Worm (Caenorhabditis elegans) whole organism, mixed stage, embryonic: ENCODE results near the gene bcs-1.

ENCODE experiments used
- M03D4.4 ChIP-seq: sonication (generic microtip); optimal IDR thresholded peaks from 2 replicates; lab custom pipeline; 2017; ENCODE audit warnings: mild to moderate bottlenecking, missing genetic modification characterization, missing compliant biosample characterization
- bed-3 ChIP-seq: fragments of 200-800 bp; sonication (Bioruptor generic); optimal IDR thresholded peaks from 3 replicates; lab custom pipeline; 2018; ENCODE audit warnings: mild to moderate bottlenecking, missing genetic modification characterization, moderate library complexity, missing compliant biosample characterization
- blmp-1 ChIP-seq: fragments of 150-350 bp; optimal IDR thresholded peaks from 2 replicates; lab custom pipeline; 2014; ENCODE audit warnings: missing biosample characterization, missing genetic modification characterization
- ceh-39 ChIP-seq: fragments of 150-350 bp; optimal IDR thresholded peaks from 2 replicates; lab custom pipeline; 2014; ENCODE audit warnings: missing biosample characterization, missing genetic modification characterization
- ceh-43 ChIP-seq: fragments of 200-800 bp; sonication (Bioruptor generic); optimal IDR thresholded peaks from 2 replicates; lab custom pipeline; 2018; ENCODE audit warnings: mild to moderate bottlenecking, missing genetic modification characterization, moderate library complexity, missing compliant biosample characterization
- ces-1 ChIP-seq: fragments of 150-350 bp; optimal IDR thresholded peaks from 2 replicates; lab custom pipeline; 2014; ENCODE audit warnings: missing biosample characterization, missing genetic modification reagents, missing genetic modification characterization
- cnd-1 ChIP-seq: fragments of 200-800 bp; sonication (Bioruptor generic); optimal IDR thresholded peaks from 2 replicates; lab custom pipeline; 2018; ENCODE audit warnings: mild to moderate bottlenecking, missing genetic modification characterization, missing compliant biosample characterization
- drap-1 ChIP-seq: fragments of 200-800 bp; sonication (Bioruptor generic); optimal IDR thresholded peaks from 3 replicates; lab custom pipeline; 2018; ENCODE audit warnings: mild to moderate bottlenecking, missing genetic modification characterization, missing compliant biosample characterization
- elt-1 ChIP-seq: sonication (generic microtip); optimal IDR thresholded peaks from 2 replicates; lab custom pipeline; 2017; ENCODE audit warnings: missing genetic modification characterization, mild to moderate bottlenecking, missing compliant biosample characterization, antibody characterized with exemption, moderate library complexity, borderline replicate concordance; ENCODE audit not compliant: insufficient read depth
- elt-3 ChIP-seq: fragments of 150-350 bp; optimal IDR thresholded peaks from 2 replicates; lab custom pipeline; 2014; ENCODE audit warnings: missing biosample characterization, missing genetic modification characterization
- flh-1 ChIP-seq: fragments of 200-800 bp; sonication (Bioruptor generic); optimal IDR thresholded peaks from 2 replicates; lab custom pipeline; 2018; ENCODE audit warnings: mild to moderate bottlenecking, missing genetic modification characterization, moderate library complexity, missing compliant biosample characterization
- ham-2 ChIP-seq: fragments of 200-800 bp; sonication (Bioruptor generic); optimal IDR thresholded peaks from 2 replicates; lab custom pipeline; 2018; ENCODE audit warnings: mild to moderate bottlenecking, missing genetic modification characterization, missing compliant biosample characterization
- hlh-1 ChIP-seq: fragments of 150-350 bp; optimal IDR thresholded peaks from 2 replicates; lab custom pipeline; 2014; ENCODE audit warnings: missing biosample characterization, missing genetic modification reagents, missing genetic modification characterization
- lin-13 ChIP-seq: fragments of 150-350 bp; optimal IDR thresholded peaks from 2 replicates; lab custom pipeline; 2014; ENCODE audit warnings: missing biosample characterization, missing genetic modification characterization
- lin-32 ChIP-seq: fragments of 200-800 bp; sonication (Bioruptor generic); optimal IDR thresholded peaks from 2 replicates; lab custom pipeline; 2018; ENCODE audit warnings: mild to moderate bottlenecking, missing genetic modification characterization, missing compliant biosample characterization
- lsy-2 ChIP-seq: fragments of 150-350 bp; optimal IDR thresholded peaks from 2 replicates; lab custom pipeline; 2014; ENCODE audit warnings: missing biosample characterization, missing genetic modification characterization
- mab-5 ChIP-seq: fragments of 150-350 bp; optimal IDR thresholded peaks from 2 replicates; lab custom pipeline; 2014; ENCODE audit warnings: missing biosample characterization, missing genetic modification characterization
- mep-1 ChIP-seq: fragments of 150-350 bp; optimal IDR thresholded peaks from 2 replicates; lab custom pipeline; 2017; ENCODE audit warnings: missing biosample characterization, missing genetic modification reagents, missing genetic modification characterization, inconsistent platforms
- mls-2 ChIP-seq: sonication (generic microtip); optimal IDR thresholded peaks from 2 replicates; lab custom pipeline; 2016; ENCODE audit warnings: mild to moderate bottlenecking, missing genetic modification characterization, moderate library complexity, missing compliant biosample characterization
- nhr-12 ChIP-seq: fragments of 150-350 bp; optimal IDR thresholded peaks from 2 replicates; lab custom pipeline; 2014; ENCODE audit warnings: missing biosample characterization, missing genetic modification characterization
- nhr-2 ChIP-seq: fragments of 150-350 bp; optimal IDR thresholded peaks from 2 replicates; lab custom pipeline; 2014; ENCODE audit warnings: missing biosample characterization, missing genetic modification characterization
- nhr-237 ChIP-seq: fragments of 150-350 bp; optimal IDR thresholded peaks from 2 replicates; lab custom pipeline; 2014; ENCODE audit warnings: missing biosample characterization, missing genetic modification characterization
- nhr-28 ChIP-seq: fragments of 150-350 bp; optimal IDR thresholded peaks from 2 replicates; lab custom pipeline; 2014; ENCODE audit warnings: missing biosample characterization, missing genetic modification characterization
- nhr-76 ChIP-seq: sonication (generic microtip); optimal IDR thresholded peaks from 2 replicates; lab custom pipeline; 2017; ENCODE audit warnings: missing biosample characterization, missing genetic modification characterization
- pha-4 ChIP-seq: fragments of 150-350 bp; optimal IDR thresholded peaks from 2 replicates; lab custom pipeline; 2018; ENCODE audit warnings: missing biosample characterization, missing genetic modification reagents, missing genetic modification characterization
- sem-2 ChIP-seq: fragments of 200-800 bp; sonication (Bioruptor generic); optimal IDR thresholded peaks from 2 replicates; lab custom pipeline; 2018; ENCODE audit warnings: mild to moderate bottlenecking, missing genetic modification characterization, missing compliant biosample characterization
- snpc-4 ChIP-seq: fragments of 150-350 bp; optimal IDR thresholded peaks from 2 replicates; lab custom pipeline; 2014; ENCODE audit warnings: missing biosample characterization, missing genetic modification characterization
- sptf-1 ChIP-seq: sonication (generic microtip); optimal IDR thresholded peaks from 2 replicates; lab custom pipeline; 2017; ENCODE audit warnings: mild to moderate bottlenecking, missing genetic modification characterization, moderate library complexity, missing compliant biosample characterization
- unc-39 ChIP-seq: fragments of 150-350 bp; optimal IDR thresholded peaks from 2 replicates; lab custom pipeline; 2014; ENCODE audit warnings: missing biosample characterization, missing genetic modification characterization
- unc-62 ChIP-seq: fragments of 150-350 bp; optimal IDR thresholded peaks from 2 replicates; lab custom pipeline; 2014; ENCODE audit warnings: missing biosample characterization, missing genetic modification reagents, missing genetic modification characterization
- zip-8 ChIP-seq: fragments of 150-350 bp; optimal IDR thresholded peaks from 2 replicates; lab custom pipeline; 2014; ENCODE audit warnings: missing biosample characterization, missing genetic modification characterization
- ztf-11 ChIP-seq: fragments of 150-350 bp; optimal IDR thresholded peaks from 2 replicates; lab custom pipeline; 2014; ENCODE audit warnings: missing biosample characterization, missing genetic modification characterization

bcs-1 gene

DNA sequence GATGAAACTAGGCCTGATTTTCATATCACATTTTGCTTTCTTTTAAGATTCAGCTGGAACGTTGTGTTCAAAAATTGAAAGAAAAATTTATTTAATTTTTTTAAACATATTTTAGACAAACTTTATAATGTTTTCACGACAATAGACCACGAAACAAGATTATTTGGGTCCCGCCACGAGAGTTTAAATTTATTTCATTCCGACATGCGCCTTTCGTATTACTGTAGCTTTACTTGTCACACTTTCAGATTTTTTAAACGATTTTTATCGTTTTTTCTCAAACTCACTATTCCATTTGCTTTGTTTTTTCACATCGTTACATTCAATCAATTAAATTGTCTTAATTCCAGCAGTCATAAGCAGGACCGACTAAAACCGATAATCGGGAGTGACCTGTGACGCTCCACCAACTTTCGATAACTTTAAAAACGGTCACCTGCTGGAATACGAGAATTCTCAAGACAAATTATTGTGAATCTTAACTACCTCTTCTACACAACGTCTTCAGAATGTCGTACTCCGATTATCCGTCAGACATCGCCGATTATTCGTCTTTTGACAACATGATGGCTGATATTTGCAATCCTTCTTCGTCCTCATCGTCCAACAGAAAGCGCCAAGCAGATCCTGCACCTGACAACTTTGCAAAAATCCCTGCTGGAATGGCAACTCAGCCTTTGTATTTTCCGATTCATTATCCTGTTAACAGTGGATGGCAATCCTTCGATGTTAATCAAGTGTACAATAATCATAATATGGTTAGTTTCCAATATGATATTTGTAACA lies 23.1 kb downstream of the bcs-1 start, which contains the start of gene aptf-3:
Gene aptf-3 (plus strand): TSS at position 351 of the 786 bp plus-strand sequence.
- TF ChIP-seq mab-5 (no peak), hlh-1 (tag; lab: Kevin White, UChicago) (no peak), lin-32 (GFP tag; lab: Kevin White, UChicago) (no peak), flh-1 (GFP tag; lab: Kevin White, UChicago) (no peak), cnd-1 (no peak), lin-13 (tag; lab: Kevin White, UChicago) (no peak), nhr-2 (tag; lab: Kevin White, UChicago) (no peak), elt-3 (tag; lab: Kevin White, UChicago) (no peak), nhr-12 (no peak)

DNA sequence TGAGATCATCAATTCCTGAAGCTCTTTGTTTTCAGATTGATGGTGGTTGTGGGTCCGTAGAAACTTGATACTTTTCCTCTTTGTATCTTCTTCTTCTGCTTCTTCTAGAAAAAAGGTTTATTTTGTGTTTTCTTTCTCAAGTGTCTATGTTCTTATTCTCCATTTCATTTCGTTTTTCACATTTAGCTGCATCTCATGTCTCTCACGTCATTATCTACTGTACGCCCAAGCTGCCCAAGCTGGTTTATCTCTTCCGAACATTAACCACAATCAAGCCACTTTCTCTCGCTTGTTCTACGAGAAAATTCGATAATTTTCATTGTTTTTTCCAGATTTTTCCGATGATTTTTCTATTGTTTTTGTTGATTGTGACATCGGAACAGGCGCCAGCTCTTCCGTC lies 28.3 kb downstream of the bcs-1 start, which contains the start of gene F28C6.5:
Gene F28C6.5 (plus strand): TSS at position 301 of the 400 bp plus-strand sequence.
- TF ChIP-seq nhr-76 (tag; lab: Kevin White, UChicago) (no peak), lin-32 (GFP tag; lab: Kevin White, UChicago) (no peak), sem-2 (GFP tag; lab: Kevin White, UChicago) (no peak), lin-13 (tag; lab: Kevin White, UChicago) (no peak), mls-2 (tag; lab: Kevin White, UChicago) (no peak), M03D4.4 (no peak), bed-3 (no peak), unc-62 (GFP tag; lab: Kevin White, UChicago) (no peak), flh-1 (GFP tag; lab: Kevin White, UChicago) (no peak), hlh-1 (tag; lab: Kevin White, UChicago) (no peak), zip-8 (tag; lab: Kevin White, UChicago) (no peak), drap-1 (GFP tag; lab: Kevin White, UChicago) (no peak), mab-5 (no peak), mep-1 (tag; lab: Kevin White, UChicago) (no peak), snpc-4 (tag; lab: Kevin White, UChicago) (no peak), pha-4 (tag; lab: Kevin White, UChicago) (no peak), nhr-12 (no peak), ceh-43 (GFP tag; lab: Kevin White, UChicago) (no peak)

DNA sequence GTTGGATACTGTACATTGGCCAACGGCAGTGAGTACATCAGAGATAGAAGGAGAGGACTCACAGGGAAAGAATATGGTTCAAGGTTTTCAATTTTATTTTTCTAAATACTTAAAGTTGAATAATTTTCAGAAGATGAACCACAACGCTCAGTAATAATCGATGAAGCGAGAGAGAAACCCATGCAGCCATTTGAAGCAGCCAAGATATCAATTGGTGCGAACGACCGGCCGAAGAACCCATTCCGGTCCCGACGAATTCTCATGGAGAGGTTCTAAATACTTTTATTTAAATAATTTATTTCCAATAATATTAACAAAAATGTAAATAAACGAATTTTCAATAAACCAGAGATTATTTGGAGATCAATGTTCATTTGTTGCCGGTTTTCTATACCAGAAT lies 29.3 kb downstream of the bcs-1 start, which contains the start of gene pigg-1:
Gene pigg-1 (minus strand): TSS at position 101 of the 400 bp plus-strand sequence.
- TF ChIP-seq zip-8 (tag; lab: Kevin White, UChicago): no peak
- TF ChIP-seq hlh-1 (tag; lab: Kevin White, UChicago): no peak
- TF ChIP-seq elt-1 (tag; lab: Kevin White, UChicago): no peak
- no peak for TF ChIP-seq nhr-237
- no peak for TF ChIP-seq lin-32 (GFP tag; lab: Kevin White, UChicago)
- TF ChIP-seq flh-1 (GFP tag; lab: Kevin White, UChicago): no peak
- no peak for TF ChIP-seq nhr-12
- TF ChIP-seq ceh-43 (GFP tag; lab: Kevin White, UChicago): no peak
- TF ChIP-seq nhr-2 (tag; lab: Kevin White, UChicago): no peak
- no peak for TF ChIP-seq unc-62 (GFP tag; lab: Kevin White, UChicago)
- TF ChIP-seq blmp-1 (tag; lab: Kevin White, UChicago): no peak
- no peak for TF ChIP-seq nhr-28 (tag; lab: Kevin White, UChicago)
- TF ChIP-seq ces-1: no peak
- TF ChIP-seq snpc-4 (tag; lab: Kevin White, UChicago): no peak
- no peak for TF ChIP-seq mab-5
- TF ChIP-seq lin-13 (tag; lab: Kevin White, UChicago): no peak
- TF ChIP-seq lsy-2: no peak
- TF ChIP-seq sptf-1: no peak

DNA sequence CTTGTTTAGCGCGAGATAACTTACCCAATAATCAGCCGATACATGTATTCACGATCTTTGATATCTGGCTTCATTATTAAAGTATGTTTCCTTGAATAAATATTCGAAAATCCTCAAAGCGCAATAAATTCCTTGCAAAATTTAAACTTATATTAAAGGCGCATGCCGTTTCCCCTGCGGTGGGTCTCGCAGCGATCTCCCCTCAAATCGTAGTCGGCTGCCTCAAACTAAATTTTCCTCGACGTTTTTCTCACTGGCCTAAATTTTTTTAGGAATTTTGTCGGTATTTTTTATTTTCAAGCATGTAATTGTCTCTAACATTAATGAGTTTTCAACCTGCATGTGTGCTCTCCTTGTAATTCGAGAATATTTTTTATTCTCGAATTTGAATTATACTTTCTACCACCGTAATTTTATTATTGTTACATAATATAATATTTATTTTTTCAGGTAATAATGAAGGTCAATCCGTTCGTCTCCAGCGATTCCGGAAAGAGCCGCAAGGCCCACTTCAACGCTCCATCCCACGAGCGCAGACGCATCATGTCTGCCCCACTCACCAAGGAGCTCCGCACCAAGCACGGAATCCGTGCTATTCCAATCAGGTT lies 31.6 kb downstream of the bcs-1 start, which contains the start of the genes cpf-1 and rpl-26:
Gene cpf-1 (minus strand): TSS at position 104 of the 608 bp plus-strand sequence.
Gene rpl-26 (plus strand): TSS at position 449 of the 608 bp plus-strand sequence.
- peak; percentile 7 for TF ChIP-seq ceh-39
- no peak for TF ChIP-seq ztf-11 (tag; lab: Kevin White, UChicago)
- TF ChIP-seq hlh-1 (tag; lab: Kevin White, UChicago): peak; percentile 1
- TF ChIP-seq ces-1: peak; percentile 49
- TF ChIP-seq mep-1 (tag; lab: Kevin White, UChicago): peak; percentile 74
- TF ChIP-seq lsy-2: peak; percentile 78
- TF ChIP-seq pha-4 (tag; lab: Kevin White, UChicago): peak; percentile 32
- TF ChIP-seq nhr-237: peak; percentile 54
- no peak for TF ChIP-seq ham-2 (GFP tag; lab: Kevin White, UChicago)
- no peak for TF ChIP-seq unc-39 (tag; lab: Kevin White, UChicago)
